Fruit fly (Drosophila melanogaster): Measurements from ENCODE around the gene CG13896.

CG13896 gene

DNA sequence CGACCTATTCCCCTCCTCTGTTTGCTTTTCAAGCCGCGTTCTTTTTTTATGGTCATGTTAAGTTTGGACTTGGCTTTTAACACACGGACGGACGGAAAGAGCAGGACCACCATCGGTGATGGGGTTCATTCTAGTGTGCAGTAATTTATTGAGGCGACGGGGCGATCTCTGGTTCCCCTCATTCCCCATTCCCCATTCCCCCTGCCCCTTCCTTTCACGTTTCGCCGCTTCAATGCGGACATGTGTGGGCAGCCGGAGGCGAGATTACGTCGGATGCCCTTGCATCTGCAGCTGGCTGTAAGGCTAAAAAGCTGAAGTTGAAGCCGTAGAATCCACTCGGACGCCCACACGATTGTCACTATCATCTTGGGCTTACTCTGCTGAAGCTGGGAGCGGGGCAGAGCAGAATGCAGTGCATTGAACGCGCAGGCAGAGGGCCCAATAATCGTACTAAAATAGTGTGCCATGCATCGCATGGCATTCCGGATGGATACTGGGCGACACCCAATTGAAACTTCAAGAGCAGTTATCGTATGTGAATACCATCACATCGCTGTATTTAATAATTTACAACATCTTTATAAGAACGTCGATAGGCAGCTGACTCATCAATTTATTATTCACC lies 25.0 kb upstream of the CG13896 start:
- TF ChIP-seq EcR (GFP tag; optimal IDR thresholded peaks at IDR 0.05) (peak in 1 of 2 experiments; percentile 46), Dll (optimal IDR thresholded peaks at IDR 0.05) (no peak), usp (GFP tag; optimal IDR thresholded peaks at IDR 0.05) (no peak), CG8478 (optimal IDR thresholded peaks at IDR 0.05) (no peak), psq (optimal IDR thresholded peaks at IDR 0.05) (no peak), pan (optimal IDR thresholded peaks at IDR 0.05) (no peak)

DNA sequence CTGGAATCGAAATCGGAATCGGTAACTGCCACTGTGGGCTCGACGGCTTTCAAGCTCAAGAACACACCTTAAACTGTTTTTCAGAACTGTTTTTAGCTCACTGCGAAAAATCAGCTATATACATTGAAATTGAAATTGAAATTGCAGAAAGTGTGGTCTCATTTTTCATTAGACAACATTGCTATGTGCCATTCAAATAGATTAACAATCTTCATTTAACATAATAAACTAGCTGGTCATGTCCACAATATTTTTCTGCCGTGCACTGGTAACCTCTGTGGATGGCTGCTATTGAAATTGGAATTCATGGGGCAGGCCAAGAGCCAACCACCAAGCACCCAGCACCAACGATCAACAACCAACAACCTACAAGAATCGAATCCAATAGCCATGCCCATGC lies 24.3 kb upstream of the CG13896 start:
- TF ChIP-seq pan (optimal IDR thresholded peaks at IDR 0.05), result no peak
- TF ChIP-seq CG8478 (optimal IDR thresholded peaks at IDR 0.05), result no peak
- TF ChIP-seq Dll (optimal IDR thresholded peaks at IDR 0.05), result no peak
- no peak for TF ChIP-seq EcR (GFP tag; optimal IDR thresholded peaks at IDR 0.05)
- TF ChIP-seq usp (GFP tag; optimal IDR thresholded peaks at IDR 0.05), result no peak
- no peak for TF ChIP-seq psq (optimal IDR thresholded peaks at IDR 0.05)

DNA sequence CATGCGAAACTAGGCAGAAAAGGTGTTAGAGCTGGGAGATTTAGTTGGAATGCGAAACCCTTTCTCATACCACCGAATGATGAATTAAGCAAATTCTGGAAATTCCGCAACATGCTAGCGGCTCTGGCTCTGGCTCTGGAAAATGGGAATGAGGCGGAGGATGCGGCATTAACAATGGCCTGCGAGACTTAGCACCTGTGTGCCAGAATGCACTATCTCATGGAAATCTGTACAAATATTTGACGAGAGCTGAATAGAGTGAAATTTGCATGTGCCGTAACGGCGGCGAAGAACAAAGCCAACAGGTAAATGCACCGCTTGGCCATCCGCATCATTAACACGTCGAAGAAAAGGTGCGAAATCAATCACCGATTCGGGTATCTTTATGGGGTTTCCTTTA lies 23.7 kb upstream of the CG13896 start:
- TF ChIP-seq Dll (optimal IDR thresholded peaks at IDR 0.05) (no peak), psq (optimal IDR thresholded peaks at IDR 0.05) (no peak), pan (optimal IDR thresholded peaks at IDR 0.05) (no peak), CG8478 (optimal IDR thresholded peaks at IDR 0.05) (no peak), EcR (GFP tag; optimal IDR thresholded peaks at IDR 0.05) (no peak), usp (GFP tag; optimal IDR thresholded peaks at IDR 0.05) (no peak)

DNA sequence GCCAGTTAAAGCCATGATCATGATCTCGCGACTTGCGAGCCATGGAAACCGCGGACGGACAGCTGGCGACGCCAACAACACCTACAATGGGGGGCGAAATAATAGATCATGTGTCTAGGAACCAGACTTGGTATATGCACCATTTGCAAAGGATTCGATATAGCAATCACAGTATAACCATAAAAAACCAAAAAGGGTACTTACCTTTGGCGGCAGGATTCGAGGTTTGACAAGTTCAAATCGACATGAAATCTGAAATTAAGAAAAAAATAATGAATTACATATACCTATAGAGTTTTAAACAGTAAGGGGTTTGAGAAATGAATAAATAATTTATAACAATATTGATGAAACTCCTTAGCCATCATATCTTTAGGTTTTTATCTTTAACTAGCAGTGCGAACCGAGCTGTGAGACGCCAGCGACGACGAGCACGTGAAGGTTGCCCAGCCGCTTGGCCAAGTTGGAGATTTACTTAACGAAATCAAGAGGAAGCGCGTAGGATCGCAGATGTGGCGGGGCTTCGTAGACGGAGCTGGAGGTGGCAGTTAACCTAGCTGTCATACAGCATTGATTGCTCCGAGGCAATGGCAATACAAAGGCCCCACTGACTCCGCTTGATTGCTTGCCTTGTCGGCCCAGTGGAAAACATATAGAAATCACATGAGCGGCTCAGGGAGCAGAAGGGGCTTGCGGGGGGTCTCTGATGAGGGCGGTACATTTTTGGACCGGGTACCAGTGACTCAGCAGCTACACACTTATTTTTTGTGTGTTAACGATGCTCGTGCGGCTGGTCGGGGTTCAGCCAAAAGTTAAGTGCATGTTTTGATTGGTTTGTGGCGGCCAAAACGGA lies 22.4 kb upstream of the CG13896 start:
- TF ChIP-seq Dll (optimal IDR thresholded peaks at IDR 0.05), result no peak
- no peak for TF ChIP-seq usp (GFP tag; optimal IDR thresholded peaks at IDR 0.05)
- no peak for TF ChIP-seq EcR (GFP tag; optimal IDR thresholded peaks at IDR 0.05)
- no peak for TF ChIP-seq CG8478 (optimal IDR thresholded peaks at IDR 0.05)
- no peak for TF ChIP-seq psq (optimal IDR thresholded peaks at IDR 0.05)
- no peak for TF ChIP-seq pan (optimal IDR thresholded peaks at IDR 0.05)

DNA sequence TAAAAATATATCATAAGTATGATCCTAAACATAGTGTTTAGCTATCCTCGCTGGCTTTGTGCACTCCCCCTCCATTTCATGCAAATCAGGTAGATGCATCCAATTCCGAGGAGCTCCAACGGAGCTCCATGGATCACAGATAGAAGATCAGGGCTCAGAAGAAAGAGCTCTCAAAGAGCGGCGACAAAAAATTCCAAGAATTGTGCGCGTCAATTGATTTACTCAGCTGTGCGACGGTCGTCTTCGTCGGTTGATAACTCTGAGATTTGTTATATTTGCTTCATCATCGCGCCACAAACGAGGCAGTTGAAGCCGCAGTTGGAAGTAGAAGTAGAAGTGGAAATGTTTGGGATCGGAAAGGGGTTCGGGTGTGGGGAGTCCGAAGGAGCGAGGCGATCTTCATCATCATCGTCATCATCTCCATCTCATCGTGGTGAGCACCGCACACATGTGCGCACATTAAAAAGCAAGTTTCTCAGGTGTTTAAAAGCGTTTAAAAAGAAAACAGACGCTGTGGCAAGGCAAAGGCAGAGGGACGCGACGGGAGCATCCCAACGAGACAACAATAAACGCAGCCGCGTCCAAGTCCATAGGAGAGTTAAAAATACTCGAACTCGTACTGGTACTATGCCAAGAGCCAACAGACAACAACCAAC lies 21.7 kb upstream of the CG13896 start:
- TF ChIP-seq psq (optimal IDR thresholded peaks at IDR 0.05) (no peak), EcR (GFP tag; optimal IDR thresholded peaks at IDR 0.05) (no peak), pan (optimal IDR thresholded peaks at IDR 0.05) (no peak), usp (GFP tag; optimal IDR thresholded peaks at IDR 0.05) (no peak), CG8478 (optimal IDR thresholded peaks at IDR 0.05) (no peak), Dll (optimal IDR thresholded peaks at IDR 0.05) (no peak)

DNA sequence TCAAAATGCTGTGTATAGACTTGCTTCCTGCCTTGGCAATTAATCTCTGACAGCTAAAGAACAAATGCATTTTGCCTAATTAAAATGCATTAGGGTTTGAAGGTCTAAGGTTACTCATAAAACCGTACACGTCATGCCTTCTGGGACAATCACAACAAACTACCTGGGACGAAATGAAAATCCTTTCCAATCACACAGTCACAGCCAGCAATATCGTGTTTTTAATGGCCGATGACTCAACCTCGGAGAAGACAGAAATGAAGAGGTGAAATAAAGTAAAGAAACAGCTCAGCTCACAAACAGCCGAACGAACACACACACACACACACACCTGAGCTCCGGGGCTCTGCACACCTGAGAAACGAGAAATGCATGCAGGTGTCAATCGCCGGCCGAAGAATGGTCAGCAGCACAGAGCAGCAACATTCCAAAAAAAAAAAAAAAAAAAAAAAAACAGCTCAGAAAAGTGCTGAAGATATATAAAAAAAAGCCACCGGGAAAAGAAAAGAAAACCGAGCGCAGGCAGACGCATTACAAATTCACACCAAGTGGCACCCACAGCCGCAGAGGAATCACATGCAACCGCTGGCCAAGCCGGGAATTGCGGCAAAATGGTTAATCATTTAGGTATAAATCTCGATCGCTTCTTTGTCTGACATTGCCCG lies 20.8 kb upstream of the CG13896 start:
- TF ChIP-seq Dll (optimal IDR thresholded peaks at IDR 0.05), result no peak
- no peak for TF ChIP-seq psq (optimal IDR thresholded peaks at IDR 0.05)
- TF ChIP-seq EcR (GFP tag; optimal IDR thresholded peaks at IDR 0.05), result no peak
- no peak for TF ChIP-seq CG8478 (optimal IDR thresholded peaks at IDR 0.05)
- TF ChIP-seq usp (GFP tag; optimal IDR thresholded peaks at IDR 0.05), result no peak
- no peak for TF ChIP-seq pan (optimal IDR thresholded peaks at IDR 0.05)

DNA sequence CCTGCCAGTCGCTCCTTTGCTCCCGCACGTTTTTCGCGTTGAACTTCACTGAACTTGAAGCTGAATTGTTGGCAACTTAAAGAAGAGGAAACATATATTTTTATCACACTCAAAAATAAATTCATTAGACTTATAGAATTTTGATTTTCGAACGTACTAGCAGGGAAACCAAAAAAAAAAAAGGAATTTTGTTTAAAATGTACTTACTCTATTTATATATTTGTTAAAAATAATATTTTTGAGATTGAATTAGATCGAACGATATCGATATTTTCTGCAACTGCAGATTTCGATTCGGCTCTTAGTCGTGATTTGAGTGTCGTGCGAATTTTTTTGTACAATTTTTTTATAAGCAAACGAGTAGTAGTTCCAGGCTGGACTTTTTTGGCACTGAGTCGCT lies 19.8 kb upstream of the CG13896 start:
- TF ChIP-seq Dll (optimal IDR thresholded peaks at IDR 0.05), result no peak
- no peak for TF ChIP-seq CG8478 (optimal IDR thresholded peaks at IDR 0.05)
- no peak for TF ChIP-seq EcR (GFP tag; optimal IDR thresholded peaks at IDR 0.05)
- TF ChIP-seq psq (optimal IDR thresholded peaks at IDR 0.05), result no peak
- no peak for TF ChIP-seq usp (GFP tag; optimal IDR thresholded peaks at IDR 0.05)
- TF ChIP-seq pan (optimal IDR thresholded peaks at IDR 0.05), result no peak

DNA sequence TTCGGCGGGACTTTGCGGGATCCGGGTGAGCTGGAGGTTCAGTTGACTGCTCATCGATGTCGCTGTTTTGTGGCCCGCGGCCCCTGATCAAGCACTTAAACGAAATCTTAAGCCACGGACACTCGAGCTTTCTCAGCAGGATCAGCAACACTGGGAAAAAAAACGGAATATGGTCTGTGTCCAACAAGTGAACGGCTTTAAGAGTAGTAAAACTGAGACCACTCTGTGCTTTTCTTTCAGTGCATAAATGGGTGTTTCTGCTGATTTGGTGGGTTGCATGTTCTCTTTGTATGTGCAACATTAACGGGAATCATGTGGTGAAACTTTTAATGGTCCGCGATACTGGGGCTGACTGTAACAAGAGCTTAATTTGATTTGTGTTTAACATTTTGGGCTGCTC lies 17.7 kb upstream of the CG13896 start:
- TF ChIP-seq psq (optimal IDR thresholded peaks at IDR 0.05) (no peak), Dll (optimal IDR thresholded peaks at IDR 0.05) (no peak), CG8478 (optimal IDR thresholded peaks at IDR 0.05) (no peak), EcR (GFP tag; optimal IDR thresholded peaks at IDR 0.05) (no peak), pan (optimal IDR thresholded peaks at IDR 0.05) (no peak), usp (GFP tag; optimal IDR thresholded peaks at IDR 0.05) (no peak)

DNA sequence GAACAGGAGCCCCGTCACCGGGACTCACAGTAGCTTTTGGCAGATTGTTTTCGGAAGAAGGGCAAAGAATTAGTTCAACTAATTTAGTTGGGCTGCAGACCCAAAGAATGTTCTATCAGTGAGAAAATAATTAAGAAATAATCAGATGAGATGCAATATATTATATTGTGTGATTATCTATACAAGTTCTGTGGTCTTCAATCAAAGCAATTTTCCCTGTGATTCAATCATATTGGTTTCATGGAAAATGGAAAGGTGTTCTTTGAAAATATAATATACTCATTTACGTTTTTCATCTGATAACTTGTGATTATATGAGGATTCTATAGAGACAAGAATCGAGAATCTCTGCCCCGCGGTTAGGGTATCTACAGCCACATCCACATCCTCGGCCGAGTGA lies 16.9 kb upstream of the CG13896 start:
- TF ChIP-seq psq (optimal IDR thresholded peaks at IDR 0.05) (no peak), Dll (optimal IDR thresholded peaks at IDR 0.05) (no peak), pan (optimal IDR thresholded peaks at IDR 0.05) (no peak), EcR (GFP tag; optimal IDR thresholded peaks at IDR 0.05) (no peak), CG8478 (optimal IDR thresholded peaks at IDR 0.05) (no peak), usp (GFP tag; optimal IDR thresholded peaks at IDR 0.05) (no peak)

DNA sequence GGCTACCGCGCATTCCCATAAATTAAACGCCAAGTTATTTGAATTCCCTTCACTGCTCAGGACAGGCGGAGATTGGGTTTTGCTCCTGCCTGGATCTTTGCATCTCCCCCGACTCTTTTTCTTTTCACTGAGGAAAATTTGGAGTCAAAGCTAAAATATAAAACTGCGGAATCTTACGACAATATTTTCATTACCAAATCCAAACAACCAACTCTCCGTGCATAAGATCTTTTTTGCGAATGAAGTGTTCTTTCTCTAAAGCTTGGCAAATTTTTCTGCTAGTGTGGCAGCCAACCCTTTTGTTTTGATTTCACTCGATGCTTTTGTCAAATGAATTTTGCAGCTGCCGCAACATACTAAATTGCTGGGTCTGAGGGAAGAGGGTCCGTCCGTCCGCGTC lies 16.2 kb upstream of the CG13896 start:
- TF ChIP-seq CG8478 (optimal IDR thresholded peaks at IDR 0.05) (no peak), psq (optimal IDR thresholded peaks at IDR 0.05) (no peak), Dll (optimal IDR thresholded peaks at IDR 0.05) (no peak), usp (GFP tag; optimal IDR thresholded peaks at IDR 0.05) (no peak), EcR (GFP tag; optimal IDR thresholded peaks at IDR 0.05) (no peak), pan (optimal IDR thresholded peaks at IDR 0.05) (no peak)

DNA sequence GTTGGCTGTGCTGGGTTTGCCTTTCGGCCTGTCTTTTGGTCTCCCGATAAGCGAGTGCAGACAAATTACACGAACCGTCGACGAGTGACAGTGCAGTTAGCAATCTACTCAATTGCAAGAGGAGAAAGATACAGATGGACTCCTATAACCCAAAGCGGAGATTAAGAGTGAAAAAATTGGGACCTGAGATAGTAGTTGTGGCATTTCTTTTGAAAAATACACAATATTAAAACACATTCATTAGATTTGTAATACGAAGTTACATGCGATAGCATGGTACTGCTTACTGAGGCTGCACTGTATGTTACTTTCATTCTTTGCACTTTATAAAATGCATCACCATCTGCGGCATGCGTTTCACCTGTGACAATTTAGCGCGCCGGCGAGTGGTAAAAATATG lies 15.5 kb upstream of the CG13896 start:
- TF ChIP-seq Dll (optimal IDR thresholded peaks at IDR 0.05) (no peak), pan (optimal IDR thresholded peaks at IDR 0.05) (no peak), psq (optimal IDR thresholded peaks at IDR 0.05) (no peak), usp (GFP tag; optimal IDR thresholded peaks at IDR 0.05) (no peak), EcR (GFP tag; optimal IDR thresholded peaks at IDR 0.05) (no peak), CG8478 (optimal IDR thresholded peaks at IDR 0.05) (no peak)
